Fruit fly (Drosophila melanogaster) whole organism, prepupa: Measurements from ENCODE around the gene toe.

Experiments
- Blimp-1 ChIP-seq: fragments of 200-800 bp; sonication (Bioruptor generic); optimal IDR thresholded peaks from 3 replicates; lab custom pipeline; 2017; ENCODE audit warnings: missing biosample characterization, missing genetic modification characterization, mild to moderate bottlenecking, moderate library complexity, missing genetic modification reagents
- CG10631 ChIP-seq: fragments of 200-800 bp; sonication (Bioruptor generic); optimal IDR thresholded peaks from 2 replicates; lab custom pipeline; 2016; ENCODE audit warnings: missing biosample characterization, missing genetic modification characterization
- CG10669 ChIP-seq: fragments of 200-800 bp; sonication (Bioruptor generic); optimal IDR thresholded peaks from 3 replicates; lab custom pipeline; 2018; ENCODE audit warnings: missing biosample characterization, mild to moderate bottlenecking, missing genetic modification characterization, moderate library complexity
- CG11294 ChIP-seq: fragments of 200-800 bp; sonication (Bioruptor generic); IDR thresholded peaks from 2 replicates; pipeline ENCODE4 v1.3.6; 2022; ENCODE audit warnings: missing biosample characterization, missing genetic modification characterization
- CG11762 ChIP-seq: fragments of 200-800 bp; sonication (Bioruptor generic); optimal IDR thresholded peaks from 3 replicates; lab custom pipeline; 2016; ENCODE audit warnings: missing biosample characterization, missing genetic modification characterization; ENCODE audit not compliant: insufficient read depth
- CG11902 ChIP-seq: fragments of 200-800 bp; sonication (Bioruptor generic); optimal IDR thresholded peaks from 3 replicates; lab custom pipeline; 2016; ENCODE audit warnings: missing biosample characterization, missing genetic modification characterization
- CG15336 ChIP-seq: fragments of 200-800 bp; sonication (Bioruptor generic); IDR thresholded peaks from 2 replicates; pipeline ENCODE4 v1.3.6; 2022; ENCODE audit warnings: missing biosample characterization, missing genetic modification characterization
- CG16779 ChIP-seq: fragments of 200-800 bp; sonication (Bioruptor generic); optimal IDR thresholded peaks from 3 replicates; lab custom pipeline; 2017; ENCODE audit warnings: missing biosample characterization, mild to moderate bottlenecking, missing genetic modification characterization
- CG3032 ChIP-seq: fragments of 200-800 bp; optimal IDR thresholded peaks from 2 replicates; lab custom pipeline; 2019; ENCODE audit warnings: missing biosample characterization, mild to moderate bottlenecking, missing genetic modification characterization, moderate library complexity
- CG31627 ChIP-seq: fragments of 200-800 bp; sonication (Bioruptor generic); optimal IDR thresholded peaks from 3 replicates; lab custom pipeline; 2016; ENCODE audit warnings: missing biosample characterization, missing genetic modification characterization
- CG34406 ChIP-seq: fragments of 200-800 bp; sonication (Bioruptor generic); optimal IDR thresholded peaks from 3 replicates; lab custom pipeline; 2016; ENCODE audit warnings: missing biosample characterization, missing genetic modification characterization
- CG6276 ChIP-seq: fragments of 200-800 bp; sonication (Bioruptor generic); optimal IDR thresholded peaks from 2 replicates; lab custom pipeline; 2017; ENCODE audit warnings: missing biosample characterization, mild to moderate bottlenecking, missing genetic modification characterization
- CG6808 ChIP-seq: fragments of 200-800 bp; sonication (Bioruptor generic); optimal IDR thresholded peaks from 3 replicates; lab custom pipeline; 2017; ENCODE audit warnings: missing biosample characterization, missing genetic modification characterization, mild to moderate bottlenecking, moderate library complexity, missing genetic modification reagents
- CG6854 ChIP-seq: fragments of 200-800 bp; sonication (Bioruptor generic); optimal IDR thresholded peaks from 2 replicates; lab custom pipeline; 2017; ENCODE audit warnings: missing biosample characterization, mild to moderate bottlenecking, missing genetic modification characterization
- CG7368 ChIP-seq: fragments of 200-800 bp; sonication (Bioruptor generic); optimal IDR thresholded peaks from 3 replicates; lab custom pipeline; 2016; ENCODE audit warnings: missing biosample characterization, missing genetic modification characterization
- CG8319 ChIP-seq: fragments of 200-800 bp; sonication (Bioruptor generic); optimal IDR thresholded peaks from 3 replicates; lab custom pipeline; 2016; ENCODE audit warnings: missing biosample characterization, missing genetic modification characterization
- CG8632 ChIP-seq: fragments of 200-800 bp; sonication (Bioruptor generic); optimal IDR thresholded peaks from 3 replicates; lab custom pipeline; 2016; ENCODE audit warnings: missing biosample characterization, missing genetic modification characterization
- CG9139 ChIP-seq: fragments of 200-800 bp; sonication (Bioruptor generic); optimal IDR thresholded peaks from 3 replicates; lab custom pipeline; 2017; ENCODE audit warnings: missing biosample characterization, mild to moderate bottlenecking, missing genetic modification characterization
- Eip75B ChIP-seq: fragments of 200-800 bp; sonication (Bioruptor generic); optimal IDR thresholded peaks from 3 replicates; lab custom pipeline; 2016; ENCODE audit warnings: missing biosample characterization, missing genetic modification characterization
- Ets21C ChIP-seq: fragments of 200-800 bp; sonication (Bioruptor generic); optimal IDR thresholded peaks from 3 replicates; lab custom pipeline; 2016; ENCODE audit warnings: missing biosample characterization, missing genetic modification characterization
- Ets96B ChIP-seq: fragments of 200-800 bp; optimal IDR thresholded peaks from 2 replicates; lab custom pipeline; 2019; ENCODE audit warnings: missing biosample characterization, mild to moderate bottlenecking, missing genetic modification characterization, moderate library complexity
- Gug ChIP-seq: fragments of 200-800 bp; sonication (Bioruptor generic); IDR thresholded peaks from 2 replicates; pipeline ENCODE4 v1.3.6; 2022; ENCODE audit warnings: missing biosample characterization, missing genetic modification characterization
- Hr38 ChIP-seq: sonication (Bioruptor generic); optimal IDR thresholded peaks from 2 replicates; lab custom pipeline; 2016; ENCODE audit warnings: missing biosample characterization, missing genetic modification characterization
- Hr39 ChIP-seq: fragments of 200-800 bp; sonication (Bioruptor generic); optimal IDR thresholded peaks from 2 replicates; lab custom pipeline; 2016; ENCODE audit warnings: missing biosample characterization, missing genetic modification characterization
- Hr4 ChIP-seq: fragments of 200-800 bp; sonication (Bioruptor generic); optimal IDR thresholded peaks from 3 replicates; lab custom pipeline; 2016; ENCODE audit warnings: missing biosample characterization, missing genetic modification characterization
- Lpt ChIP-seq: fragments of 200-800 bp; sonication (Bioruptor generic); optimal IDR thresholded peaks from 3 replicates; lab custom pipeline; 2016; ENCODE audit warnings: missing biosample characterization, missing genetic modification characterization
- Met ChIP-seq: fragments of 200-800 bp; sonication (Bioruptor generic); optimal IDR thresholded peaks from 3 replicates; lab custom pipeline; 2016; ENCODE audit warnings: missing biosample characterization, missing genetic modification characterization
- Smox ChIP-seq: fragments of 200-800 bp; sonication (Bioruptor generic); optimal IDR thresholded peaks from 3 replicates; lab custom pipeline; 2016; ENCODE audit warnings: missing biosample characterization, missing genetic modification characterization
- Sox102F ChIP-seq: fragments of 200-800 bp; sonication (Bioruptor generic); optimal IDR thresholded peaks from 2 replicates; lab custom pipeline; 2016; ENCODE audit warnings: missing biosample characterization, mild to moderate bottlenecking, missing genetic modification characterization
- Sox15 ChIP-seq: fragments of 200-800 bp; sonication (Bioruptor generic); optimal IDR thresholded peaks from 3 replicates; lab custom pipeline; 2016; ENCODE audit warnings: missing biosample characterization, missing genetic modification characterization
- achi ChIP-seq: fragments of 200-800 bp; sonication (Bioruptor generic); optimal IDR thresholded peaks from 3 replicates; lab custom pipeline; 2016; ENCODE audit warnings: missing biosample characterization, missing genetic modification characterization
- dsx ChIP-seq: fragments of 200-800 bp; optimal IDR thresholded peaks from 3 replicates; lab custom pipeline; 2019; ENCODE audit warnings: missing biosample characterization, mild to moderate bottlenecking, missing genetic modification characterization, moderate library complexity; ENCODE audit not compliant: poor library complexity, severe bottlenecking
- eg ChIP-seq: fragments of 200-800 bp; sonication (Bioruptor generic); IDR thresholded peaks from 3 replicates; pipeline ENCODE4 v1.3.6; 2022; ENCODE audit warnings: missing biosample characterization, missing genetic modification characterization
- fd59A ChIP-seq: fragments of 200-800 bp; sonication (Bioruptor generic); optimal IDR thresholded peaks from 2 replicates; lab custom pipeline; 2017; ENCODE audit warnings: missing biosample characterization, mild to moderate bottlenecking, missing genetic modification characterization, missing genetic modification reagents
- fkh ChIP-seq: fragments of 200-800 bp; sonication (Bioruptor generic); optimal IDR thresholded peaks from 3 replicates; lab custom pipeline; 2017; ENCODE audit warnings: missing biosample characterization, mild to moderate bottlenecking, missing genetic modification characterization, moderate library complexity
- lz ChIP-seq: fragments of 200-800 bp; sonication (Bioruptor generic); optimal IDR thresholded peaks from 3 replicates; lab custom pipeline; 2016; ENCODE audit warnings: missing biosample characterization, missing genetic modification characterization
- net ChIP-seq: fragments of 200-800 bp; sonication (Bioruptor generic); optimal IDR thresholded peaks from 3 replicates; lab custom pipeline; 2016; ENCODE audit warnings: missing biosample characterization, missing genetic modification characterization
- pdm3 ChIP-seq: fragments of 200-800 bp; sonication (Bioruptor generic); optimal IDR thresholded peaks from 3 replicates; lab custom pipeline; 2016; ENCODE audit warnings: missing biosample characterization, missing genetic modification characterization
- salr ChIP-seq, 2 experiments: fragments of 200-800 bp; sonication (Bioruptor generic); optimal IDR thresholded peaks; 3 replicates each; lab custom pipeline; 2016 to 2018; ENCODE audit warnings: missing biosample characterization in 2 of 2, missing genetic modification characterization in 2 of 2, mild to moderate bottlenecking in 1 of 2
- spab ChIP-seq: fragments of 200-800 bp; sonication (Bioruptor generic); optimal IDR thresholded peaks from 2 replicates; lab custom pipeline; 2017; ENCODE audit warnings: missing biosample characterization, mild to moderate bottlenecking, missing genetic modification characterization, missing genetic modification reagents
- svp ChIP-seq: fragments of 200-800 bp; sonication (Bioruptor generic); peaks from one replicate; lab custom pipeline; 2016; ENCODE audit warnings: missing biosample characterization, missing genetic modification characterization
- vri ChIP-seq: fragments of 200-800 bp; sonication (Bioruptor generic); optimal IDR thresholded peaks from 3 replicates; lab custom pipeline; 2016; ENCODE audit warnings: missing biosample characterization, mild to moderate bottlenecking, missing genetic modification characterization

Gene toe

dm6 chr3L:12408513-12409320 is 23.8 kb downstream of the toe start (continued):
- TF ChIP-seq fkh (GFP tag; lab: Kevin White, UChicago) (peak; percentile 72), spab (GFP tag; lab: Kevin White, UChicago) (peak; percentile 85), CG6808 (GFP tag; lab: Kevin White, UChicago) (peak; percentile 96), dsx (peak; percentile 78), net (GFP tag; lab: Kevin White, UChicago) (peak; percentile 89), Blimp-1 (GFP tag; lab: Kevin White, UChicago) (peak; percentile 64), CG11762 (peak; percentile 68), lz (GFP tag; lab: Kevin White, UChicago) (peak; percentile 58), CG8319 (GFP tag; lab: Kevin White, UChicago) (peak; percentile 42)

dm6 chr3L:12407779-12408178 is 24.7 kb downstream of the toe start:
- no peak for TF ChIP-seq CG8632 (GFP tag; lab: Kevin White, UChicago)
- TF ChIP-seq achi, result no peak
- no peak for TF ChIP-seq Smox
- TF ChIP-seq lz (GFP tag; lab: Kevin White, UChicago), result no peak
- TF ChIP-seq Ets21C (GFP tag; lab: Kevin White, UChicago), result no peak
- no peak for TF ChIP-seq CG6276 (GFP tag; lab: Kevin White, UChicago)
- no peak for TF ChIP-seq CG8319 (GFP tag; lab: Kevin White, UChicago)
- TF ChIP-seq Sox15 (GFP tag; lab: Kevin White, UChicago), result no peak
- TF ChIP-seq dsx, result no peak
- TF ChIP-seq Eip75B (GFP tag; lab: Kevin White, UChicago), result no peak
- no peak for TF ChIP-seq Lpt
- no peak for TF ChIP-seq CG9139 (GFP tag; lab: Kevin White, UChicago)
- TF ChIP-seq, all 60 proteins: peak for 0

dm6 chr3L:12406999-12407632 is 25.4 kb downstream of the toe start:
- TF ChIP-seq dsx (no peak), CG9139 (GFP tag; lab: Kevin White, UChicago) (peak; percentile 41), salr (GFP tag; optimal IDR thresholded peaks at IDR 0.05; lab: Kevin White, UChicago) (peak; percentile 39 to 49), CG8632 (GFP tag; lab: Kevin White, UChicago) (peak; percentile 72), CG16779 (peak; percentile 23), Ets21C (GFP tag; lab: Kevin White, UChicago) (peak; percentile 24), Hr38 (GFP tag; lab: Kevin White, UChicago) (peak; percentile 77), CG6276 (GFP tag; lab: Kevin White, UChicago) (peak; percentile 22), CG10631 (GFP tag; lab: Kevin White, UChicago) (peak; percentile 78), Hr4 (GFP tag; lab: Kevin White, UChicago) (peak; percentile 4), CG11294 (GFP tag; lab: Robert Waterston, UW) (no peak), Ets96B (tag; lab: Kevin White, UChicago) (no peak), CG11762 (peak; percentile 50), Hr39 (GFP tag; lab: Kevin White, UChicago) (no peak), CG31627 (GFP tag; lab: Kevin White, UChicago) (peak; percentile 61), Sox102F (no peak), CG11902 (GFP tag; lab: Kevin White, UChicago) (no peak), Sox15 (GFP tag; lab: Kevin White, UChicago) (no peak), Eip75B (GFP tag; lab: Kevin White, UChicago) (peak; percentile 26), Smox (no peak), CG8319 (GFP tag; lab: Kevin White, UChicago) (no peak), Lpt (peak; percentile 7), eg (GFP tag; lab: Robert Waterston, UW) (peak; percentile 57), fkh (GFP tag; lab: Kevin White, UChicago) (peak; percentile 98), lz (GFP tag; lab: Kevin White, UChicago) (peak; percentile 47), CG15336 (GFP tag; lab: Robert Waterston, UW) (no peak), achi (peak; percentile 60), CG10669 (GFP tag; lab: Kevin White, UChicago) (no peak), Blimp-1 (GFP tag; lab: Kevin White, UChicago) (peak; percentile 60), CG6854 (GFP tag; lab: Kevin White, UChicago) (peak; percentile 37), Gug (GFP tag; lab: Robert Waterston, UW) (0 out of 2 replicates have a peak, but pooled peaks have one; percentile 30), Met (GFP tag; lab: Kevin White, UChicago) (no peak), vri (GFP tag; lab: Kevin White, UChicago) (peak; percentile 52), pdm3 (no peak), CG3032 (tag; lab: Kevin White, UChicago) (peak; percentile 4), fd59A (GFP tag; lab: Kevin White, UChicago) (peak; percentile 40), svp (peak; percentile 90), CG7368 (GFP tag; lab: Kevin White, UChicago) (peak; percentile 82), CG34406 (GFP tag; lab: Kevin White, UChicago) (no peak)
